Fruit fly (Drosophila melanogaster) Kc167 (cell line): ENCODE data around the gene CG6324.

Source experiments
- h ChIP-seq: fragments of >200 bp; optimal IDR thresholded peaks from 3 replicates; lab custom pipeline; 2018; ENCODE audit warnings: missing external identifiers
- psq ChIP-seq: fragments of >200 bp; optimal IDR thresholded peaks from 2 replicates; lab custom pipeline; 2017; ENCODE audit warnings: missing external identifiers

dm6 chrX:15499996-15500904 lies 24.4 kb downstream of the CG6324 start:
- no peak for TF ChIP-seq h
- no peak for TF ChIP-seq psq (lab: Kevin White, UChicago)
